Fruit fly (Drosophila melanogaster) whole organism, prepupa: ENCODE data around the gene FucTA.

ENCODE experiments used
- CG10631 ChIP-seq: fragments of 200-800 bp; sonication (Bioruptor generic); optimal IDR thresholded peaks from 2 replicates; lab custom pipeline; 2016; ENCODE audit warnings: missing biosample characterization, missing genetic modification characterization
- CG10669 ChIP-seq: fragments of 200-800 bp; sonication (Bioruptor generic); optimal IDR thresholded peaks from 3 replicates; lab custom pipeline; 2018; ENCODE audit warnings: missing biosample characterization, mild to moderate bottlenecking, missing genetic modification characterization, moderate library complexity
- CG11294 ChIP-seq: fragments of 200-800 bp; sonication (Bioruptor generic); IDR thresholded peaks from 2 replicates; pipeline ENCODE4 v1.3.6; 2022; ENCODE audit warnings: missing biosample characterization, missing genetic modification characterization
- CG1621 ChIP-seq: fragments of 200-800 bp; sonication (Bioruptor generic); optimal IDR thresholded peaks from 3 replicates; lab custom pipeline; 2018; ENCODE audit warnings: missing biosample characterization, mild to moderate bottlenecking, missing genetic modification characterization
- CG3032 ChIP-seq: fragments of 200-800 bp; optimal IDR thresholded peaks from 2 replicates; lab custom pipeline; 2019; ENCODE audit warnings: missing biosample characterization, mild to moderate bottlenecking, missing genetic modification characterization, moderate library complexity
- CG31627 ChIP-seq: fragments of 200-800 bp; sonication (Bioruptor generic); optimal IDR thresholded peaks from 3 replicates; lab custom pipeline; 2016; ENCODE audit warnings: missing biosample characterization, missing genetic modification characterization
- CG32006 ChIP-seq: fragments of 200-800 bp; sonication (Bioruptor generic); optimal IDR thresholded peaks from 3 replicates; lab custom pipeline; 2017; ENCODE audit warnings: missing biosample characterization, mild to moderate bottlenecking, missing genetic modification characterization
- CG3919 ChIP-seq: fragments of 200-800 bp; sonication (Bioruptor generic); optimal IDR thresholded peaks from 3 replicates; lab custom pipeline; 2016; ENCODE audit warnings: missing biosample characterization, missing genetic modification characterization
- CG6792 ChIP-seq: fragments of 200-800 bp; sonication (Bioruptor generic); optimal IDR thresholded peaks from 3 replicates; lab custom pipeline; 2016; ENCODE audit warnings: missing biosample characterization, missing genetic modification characterization
- CG7368 ChIP-seq: fragments of 200-800 bp; sonication (Bioruptor generic); optimal IDR thresholded peaks from 3 replicates; lab custom pipeline; 2016; ENCODE audit warnings: missing biosample characterization, missing genetic modification characterization
- CG8319 ChIP-seq: fragments of 200-800 bp; sonication (Bioruptor generic); optimal IDR thresholded peaks from 3 replicates; lab custom pipeline; 2016; ENCODE audit warnings: missing biosample characterization, missing genetic modification characterization
- CG8632 ChIP-seq: fragments of 200-800 bp; sonication (Bioruptor generic); optimal IDR thresholded peaks from 3 replicates; lab custom pipeline; 2016; ENCODE audit warnings: missing biosample characterization, missing genetic modification characterization
- CG9139 ChIP-seq: fragments of 200-800 bp; sonication (Bioruptor generic); optimal IDR thresholded peaks from 3 replicates; lab custom pipeline; 2017; ENCODE audit warnings: missing biosample characterization, mild to moderate bottlenecking, missing genetic modification characterization
- Eip75B ChIP-seq: fragments of 200-800 bp; sonication (Bioruptor generic); optimal IDR thresholded peaks from 3 replicates; lab custom pipeline; 2016; ENCODE audit warnings: missing biosample characterization, missing genetic modification characterization
- Eip78C ChIP-seq: fragments of 200-800 bp; sonication (Bioruptor generic); peaks from one replicate; lab custom pipeline; 2016; ENCODE audit warnings: missing biosample characterization, missing genetic modification characterization
- Ets21C ChIP-seq: fragments of 200-800 bp; sonication (Bioruptor generic); optimal IDR thresholded peaks from 3 replicates; lab custom pipeline; 2016; ENCODE audit warnings: missing biosample characterization, missing genetic modification characterization
- Ets96B ChIP-seq: fragments of 200-800 bp; optimal IDR thresholded peaks from 2 replicates; lab custom pipeline; 2019; ENCODE audit warnings: missing biosample characterization, mild to moderate bottlenecking, missing genetic modification characterization, moderate library complexity
- Hr38 ChIP-seq: sonication (Bioruptor generic); optimal IDR thresholded peaks from 2 replicates; lab custom pipeline; 2016; ENCODE audit warnings: missing biosample characterization, missing genetic modification characterization
- Hr39 ChIP-seq: fragments of 200-800 bp; sonication (Bioruptor generic); optimal IDR thresholded peaks from 2 replicates; lab custom pipeline; 2016; ENCODE audit warnings: missing biosample characterization, missing genetic modification characterization
- Met ChIP-seq: fragments of 200-800 bp; sonication (Bioruptor generic); optimal IDR thresholded peaks from 3 replicates; lab custom pipeline; 2016; ENCODE audit warnings: missing biosample characterization, missing genetic modification characterization
- OdsH ChIP-seq: fragments of 200-800 bp; sonication (Bioruptor generic); optimal IDR thresholded peaks from 3 replicates; lab custom pipeline; 2016; ENCODE audit warnings: missing biosample characterization, missing genetic modification characterization
- Smox ChIP-seq: fragments of 200-800 bp; sonication (Bioruptor generic); optimal IDR thresholded peaks from 3 replicates; lab custom pipeline; 2016; ENCODE audit warnings: missing biosample characterization, missing genetic modification characterization
- Sox102F ChIP-seq: fragments of 200-800 bp; sonication (Bioruptor generic); optimal IDR thresholded peaks from 2 replicates; lab custom pipeline; 2016; ENCODE audit warnings: missing biosample characterization, mild to moderate bottlenecking, missing genetic modification characterization
- Sox14 ChIP-seq: fragments of 200-800 bp; sonication (Bioruptor generic); optimal IDR thresholded peaks from 3 replicates; lab custom pipeline; 2016; ENCODE audit warnings: missing biosample characterization, missing genetic modification characterization
- Sox15 ChIP-seq: fragments of 200-800 bp; sonication (Bioruptor generic); optimal IDR thresholded peaks from 3 replicates; lab custom pipeline; 2016; ENCODE audit warnings: missing biosample characterization, missing genetic modification characterization
- achi ChIP-seq: fragments of 200-800 bp; sonication (Bioruptor generic); optimal IDR thresholded peaks from 3 replicates; lab custom pipeline; 2016; ENCODE audit warnings: missing biosample characterization, missing genetic modification characterization
- acj6 ChIP-seq: fragments of 200-800 bp; sonication (Bioruptor generic); optimal IDR thresholded peaks from 3 replicates; lab custom pipeline; 2016; ENCODE audit warnings: missing biosample characterization, missing genetic modification characterization
- cyc ChIP-seq: fragments of 200-800 bp; sonication (Bioruptor generic); optimal IDR thresholded peaks from 3 replicates; lab custom pipeline; 2016; ENCODE audit warnings: missing biosample characterization, missing genetic modification characterization
- dsx ChIP-seq: fragments of 200-800 bp; optimal IDR thresholded peaks from 3 replicates; lab custom pipeline; 2019; ENCODE audit warnings: missing biosample characterization, mild to moderate bottlenecking, missing genetic modification characterization, moderate library complexity; ENCODE audit not compliant: poor library complexity, severe bottlenecking
- esn ChIP-seq: fragments of 200-800 bp; sonication (Bioruptor generic); optimal IDR thresholded peaks from 2 replicates; lab custom pipeline; 2016; ENCODE audit warnings: missing biosample characterization, mild to moderate bottlenecking, missing genetic modification characterization, moderate library complexity
- fd59A ChIP-seq: fragments of 200-800 bp; sonication (Bioruptor generic); optimal IDR thresholded peaks from 2 replicates; lab custom pipeline; 2017; ENCODE audit warnings: missing biosample characterization, mild to moderate bottlenecking, missing genetic modification characterization, missing genetic modification reagents
- fd85E ChIP-seq: fragments of 200-800 bp; sonication (Bioruptor generic); optimal IDR thresholded peaks from 3 replicates; lab custom pipeline; 2016; ENCODE audit warnings: missing biosample characterization, missing genetic modification characterization
- lz ChIP-seq: fragments of 200-800 bp; sonication (Bioruptor generic); optimal IDR thresholded peaks from 3 replicates; lab custom pipeline; 2016; ENCODE audit warnings: missing biosample characterization, missing genetic modification characterization
- net ChIP-seq: fragments of 200-800 bp; sonication (Bioruptor generic); optimal IDR thresholded peaks from 3 replicates; lab custom pipeline; 2016; ENCODE audit warnings: missing biosample characterization, missing genetic modification characterization
- pdm3 ChIP-seq: fragments of 200-800 bp; sonication (Bioruptor generic); optimal IDR thresholded peaks from 3 replicates; lab custom pipeline; 2016; ENCODE audit warnings: missing biosample characterization, missing genetic modification characterization
- salr ChIP-seq, 2 experiments: fragments of 200-800 bp; sonication (Bioruptor generic); optimal IDR thresholded peaks; 3 replicates each; lab custom pipeline; 2016 to 2018; ENCODE audit warnings: missing biosample characterization in 2 of 2, missing genetic modification characterization in 2 of 2, mild to moderate bottlenecking in 1 of 2
- svp ChIP-seq: fragments of 200-800 bp; sonication (Bioruptor generic); peaks from one replicate; lab custom pipeline; 2016; ENCODE audit warnings: missing biosample characterization, missing genetic modification characterization
- topi ChIP-seq: fragments of 200-800 bp; sonication (Bioruptor generic); optimal IDR thresholded peaks from 3 replicates; lab custom pipeline; 2016; ENCODE audit warnings: missing biosample characterization, missing genetic modification characterization
- vri ChIP-seq: fragments of 200-800 bp; sonication (Bioruptor generic); optimal IDR thresholded peaks from 3 replicates; lab custom pipeline; 2016; ENCODE audit warnings: missing biosample characterization, mild to moderate bottlenecking, missing genetic modification characterization

Gene FucTA

dm6 chr3L:15187782-15188181 lies 40.8 kb downstream of the FucTA start (continued):
- no peak for TF ChIP-seq Ets21C
- peak; percentile 14 for TF ChIP-seq CG8319 (GFP tag; lab: Kevin White, UChicago)
- TF ChIP-seq, all 60 proteins: peak for 13

DNA sequence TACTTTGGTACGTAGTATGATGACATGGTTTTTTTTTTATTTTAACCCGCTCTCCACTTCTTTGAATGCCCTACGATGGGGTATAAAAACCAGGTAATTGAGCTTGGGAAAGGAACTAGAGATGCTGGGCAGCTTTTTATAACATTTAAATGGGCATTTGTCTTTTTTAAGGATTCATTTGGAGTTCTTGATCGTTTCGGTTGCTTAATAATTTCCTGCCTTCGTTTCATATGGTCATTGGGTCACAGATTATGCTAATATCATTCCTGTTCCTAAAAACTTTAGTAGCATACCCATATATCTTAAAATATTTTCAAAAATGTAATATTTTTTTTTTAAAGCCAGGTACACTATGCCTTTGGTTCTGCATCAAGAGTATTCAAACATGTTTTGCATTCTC lies 41.8 kb downstream of the FucTA start:
- no peak for TF ChIP-seq dsx
- TF ChIP-seq Eip78C: peak; percentile 80
- TF ChIP-seq OdsH (GFP tag; lab: Kevin White, UChicago): no peak
- no peak for TF ChIP-seq Sox15 (GFP tag; lab: Kevin White, UChicago)
- peak; percentile 44 for TF ChIP-seq CG6792
- peak; percentile 21 for TF ChIP-seq vri (GFP tag; lab: Kevin White, UChicago)
- TF ChIP-seq pdm3 (GFP tag; lab: Kevin White, UChicago): peak; percentile 6
- peak; percentile 54 for TF ChIP-seq Sox102F (GFP tag; lab: Kevin White, UChicago)
- TF ChIP-seq CG11294: no peak
- no peak for TF ChIP-seq fd85E
- TF ChIP-seq CG3919 (GFP tag; lab: Kevin White, UChicago): peak; percentile 10
- TF ChIP-seq salr (GFP tag; optimal IDR thresholded peaks at IDR 0.05; lab: Kevin White, UChicago): peak in 1 of 2 experiments; percentile 0
- peak; percentile 42 for TF ChIP-seq Ets21C
- no peak for TF ChIP-seq CG7368 (GFP tag; lab: Kevin White, UChicago)
- TF ChIP-seq CG10669: no peak
- peak; percentile 62 for TF ChIP-seq cyc (GFP tag; lab: Kevin White, UChicago)
- peak; percentile 40 for TF ChIP-seq Smox
- peak; percentile 19 for TF ChIP-seq Sox14 (GFP tag; lab: Kevin White, UChicago)
- TF ChIP-seq esn (GFP tag; lab: Kevin White, UChicago): peak; percentile 76
- TF ChIP-seq lz (GFP tag; lab: Kevin White, UChicago): peak; percentile 18
- no peak for TF ChIP-seq CG1621
- TF ChIP-seq Hr38 (GFP tag; lab: Kevin White, UChicago): no peak
- TF ChIP-seq CG3032 (tag; lab: Kevin White, UChicago): no peak
- TF ChIP-seq topi (GFP tag; lab: Kevin White, UChicago): peak; percentile 60
- TF ChIP-seq fd59A: no peak
- peak; percentile 44 for TF ChIP-seq acj6 (GFP tag; lab: Kevin White, UChicago)
- TF ChIP-seq svp: peak; percentile 76
- TF ChIP-seq Eip75B: peak; percentile 39
- peak; percentile 46 for TF ChIP-seq Hr39 (GFP tag; lab: Kevin White, UChicago)
- TF ChIP-seq CG10631 (GFP tag; lab: Kevin White, UChicago): peak; percentile 49
- peak; percentile 13 for TF ChIP-seq CG8632 (GFP tag; lab: Kevin White, UChicago)
- peak; percentile 59 for TF ChIP-seq CG31627 (GFP tag; lab: Kevin White, UChicago)
- no peak for TF ChIP-seq CG32006 (GFP tag; lab: Kevin White, UChicago)
- peak; percentile 10 for TF ChIP-seq Ets96B
- TF ChIP-seq Met (GFP tag; lab: Kevin White, UChicago): peak; percentile 69
- TF ChIP-seq CG9139 (GFP tag; lab: Kevin White, UChicago): no peak
- no peak for TF ChIP-seq net (GFP tag; lab: Kevin White, UChicago)

dm6 chr3L:15189707-15190106 lies 42.8 kb downstream of the FucTA start:
- TF ChIP-seq salr (GFP tag; optimal IDR thresholded peaks at IDR 0.05; lab: Kevin White, UChicago) (peak in 1 of 2 experiments; percentile 31), CG32006 (GFP tag; lab: Kevin White, UChicago) (peak; percentile 13), Met (GFP tag; lab: Kevin White, UChicago) (peak; percentile 6), Eip78C (peak; percentile 75), Eip75B (no peak), achi (peak; percentile 12)
